Worm (Caenorhabditis elegans): Measurements from ENCODE around the gene snb-5.

DNA sequence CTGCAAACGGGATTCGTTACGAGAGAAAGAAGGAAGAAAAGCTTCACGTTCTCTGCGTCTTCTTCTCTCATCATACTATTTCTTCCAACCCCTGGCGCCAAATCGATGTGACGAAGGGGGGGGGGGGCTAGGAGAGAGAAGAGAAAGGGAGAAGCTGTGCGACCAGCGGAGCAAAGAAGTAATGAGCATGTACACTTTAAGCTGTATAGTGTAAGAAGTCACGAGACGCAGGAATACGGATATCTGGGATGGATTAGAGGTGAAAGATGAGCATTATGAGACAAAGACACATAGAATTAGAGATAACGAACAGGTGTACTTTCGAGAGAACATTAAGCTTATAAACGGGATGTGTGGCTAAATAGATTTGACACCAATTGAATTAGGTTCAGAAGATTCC is 1.1 kb upstream of the snb-5 start:
- peak; percentile 25 for TF ChIP-seq W03F9.2 (tag; optimal IDR thresholded peaks at IDR 0.05)
- no peak for TF ChIP-seq dao-5 (tag; optimal IDR thresholded peaks at IDR 0.05)
